Fruit fly (Drosophila melanogaster) Kc167 (cell line): Measurements from ENCODE around the gene caps.

Experiments
- Myc ChIP-seq: fragments of >200 bp; optimal IDR thresholded peaks from 2 replicates; lab custom pipeline; 2017; ENCODE audit warnings: missing external identifiers
- Sin3A ChIP-seq: fragments of >200 bp; optimal IDR thresholded peaks from 2 replicates; lab custom pipeline; 2018; ENCODE audit warnings: missing external identifiers
- h ChIP-seq: fragments of >200 bp; optimal IDR thresholded peaks from 3 replicates; lab custom pipeline; 2018; ENCODE audit warnings: missing external identifiers
- insv ChIP-seq: fragments of >200 bp; optimal IDR thresholded peaks from 3 replicates; lab custom pipeline; 2018; ENCODE audit warnings: missing external identifiers
- psq ChIP-seq: fragments of >200 bp; optimal IDR thresholded peaks from 2 replicates; lab custom pipeline; 2017; ENCODE audit warnings: missing external identifiers
- ttk ChIP-seq: sonication (Bioruptor generic); optimal IDR thresholded peaks from 2 replicates; lab custom pipeline; 2017; ENCODE audit warnings: missing external identifiers

- TF ChIP-seq Myc (lab: Kevin White, UChicago) (no peak), psq (lab: Kevin White, UChicago) (no peak), insv (no peak), h (no peak), Sin3A (lab: Kevin White, UChicago) (no peak), ttk (no peak)
Observed at dm6 chr3L:13212196-13212595, 16.3 kb upstream of the caps start.
